Fruit fly (Drosophila melanogaster): Measurements from ENCODE around the gene HGTX.

The HGTX gene

dm6 chr3L:14625568-14625996, 26.2 kb upstream of the HGTX start:
- TF ChIP-seq CG9948 (tag; optimal IDR thresholded peaks at IDR 0.05) (no peak), Ets98B (GFP tag; IDR thresholded peaks at IDR 0.05) (no peak), CG8301 (tag; optimal IDR thresholded peaks at IDR 0.05) (no peak), CG12605 (GFP tag; IDR thresholded peaks at IDR 0.05) (no peak), CG10348 (GFP tag; IDR thresholded peaks at IDR 0.05) (no peak), fd96Ca (GFP tag; IDR thresholded peaks at IDR 0.05) (no peak), CG4496 (GFP tag; IDR thresholded peaks at IDR 0.05) (no peak), rn (GFP tag; IDR thresholded peaks at IDR 0.05) (no peak), EcR (GFP tag; optimal IDR thresholded peaks at IDR 0.05) (no peak), Snoo (tag; optimal IDR thresholded peaks at IDR 0.05) (no peak)

- no peak for TF ChIP-seq CG8159 (tag; optimal IDR thresholded peaks at IDR 0.05)
- peak; percentile 28 for TF ChIP-seq CG34367 (tag; optimal IDR thresholded peaks at IDR 0.05)
- TF ChIP-seq CG4496 (GFP tag; IDR thresholded peaks at IDR 0.05) = peak; percentile 73
- peak; percentile 42; the same call in 1 of the 2 replicates for TF ChIP-seq CG12605 (GFP tag; IDR thresholded peaks at IDR 0.05)
- TF ChIP-seq EcR (GFP tag; optimal IDR thresholded peaks at IDR 0.05) = peak; percentile 98
- TF ChIP-seq CG8301 (tag; optimal IDR thresholded peaks at IDR 0.05) = peak; percentile 5
- TF ChIP-seq Pif1A (GFP tag; optimal IDR thresholded peaks at IDR 0.05) = no peak
- peak; percentile 42 for TF ChIP-seq CG14655 (GFP tag; optimal IDR thresholded peaks at IDR 0.05)
- peak; percentile 52 for TF ChIP-seq gl (tag; optimal IDR thresholded peaks at IDR 0.05)
- no peak for TF ChIP-seq CG13204 (GFP tag; optimal IDR thresholded peaks at IDR 0.05)
- TF ChIP-seq rn (GFP tag; IDR thresholded peaks at IDR 0.05) = no peak
- TF ChIP-seq Ets98B (GFP tag; IDR thresholded peaks at IDR 0.05) = peak; percentile 73
- no peak for TF ChIP-seq CG10348 (GFP tag; IDR thresholded peaks at IDR 0.05)
- TF ChIP-seq CG32121 (GFP tag; IDR thresholded peaks at IDR 0.05) = peak; percentile 62
Measured at dm6 chr3L:14624425-14625309, 25.3 kb upstream of the HGTX start.

- TF ChIP-seq EcR (GFP tag; optimal IDR thresholded peaks at IDR 0.05) (peak; percentile 41), D1 (tag; optimal IDR thresholded peaks at IDR 0.05) (peak; percentile 78), CG34367 (tag; optimal IDR thresholded peaks at IDR 0.05) (no peak), CG8159 (tag; optimal IDR thresholded peaks at IDR 0.05) (peak; percentile 24), Pif1B (GFP tag; optimal IDR thresholded peaks at IDR 0.05) (peak; percentile 55), CG12605 (GFP tag; IDR thresholded peaks at IDR 0.05) (no peak), Snoo (tag; optimal IDR thresholded peaks at IDR 0.05) (no peak), fd96Ca (GFP tag; IDR thresholded peaks at IDR 0.05) (no peak; the same call in 2 of the 3 replicates), CG17806 (tag; optimal IDR thresholded peaks at IDR 0.05) (no peak), CG9948 (tag; optimal IDR thresholded peaks at IDR 0.05) (no peak), Pif1A (GFP tag; optimal IDR thresholded peaks at IDR 0.05) (peak; percentile 78), CG14655 (GFP tag; optimal IDR thresholded peaks at IDR 0.05) (peak; percentile 11), CG10348 (GFP tag; IDR thresholded peaks at IDR 0.05) (no peak), gl (tag; optimal IDR thresholded peaks at IDR 0.05) (no peak), rn (GFP tag; IDR thresholded peaks at IDR 0.05) (no peak; the same call in 1 of the 2 replicates), Ets98B (GFP tag; IDR thresholded peaks at IDR 0.05) (peak; percentile 60; the same call in 1 of the 2 replicates), CG4496 (GFP tag; IDR thresholded peaks at IDR 0.05) (peak; percentile 86), CG8301 (tag; optimal IDR thresholded peaks at IDR 0.05) (peak; percentile 19), CG13204 (GFP tag; optimal IDR thresholded peaks at IDR 0.05) (no peak), CG15710 (tag; optimal IDR thresholded peaks at IDR 0.05) (no peak), CG32121 (GFP tag; IDR thresholded peaks at IDR 0.05) (no peak)
Measured at dm6 chr3L:14622457-14622899, 23.1 kb upstream of the HGTX start, which contains the start of gene CG9628. Gene CG9628, plus strand, starts transcription at chr3L:14622796.

- no peak for TF ChIP-seq CG8159 (tag; optimal IDR thresholded peaks at IDR 0.05)
- TF ChIP-seq D1 (tag; optimal IDR thresholded peaks at IDR 0.05) = peak; percentile 72
Measured at dm6 chr3L:14621464-14621863, 22.1 kb upstream of the HGTX start.

dm6 chr3L:14618942-14619341, 19.6 kb upstream of the HGTX start:
- TF ChIP-seq Snoo (tag; optimal IDR thresholded peaks at IDR 0.05) = no peak
- no peak for TF ChIP-seq D1 (tag; optimal IDR thresholded peaks at IDR 0.05)
- TF ChIP-seq CG32121 (GFP tag; IDR thresholded peaks at IDR 0.05) = no peak
- no peak for TF ChIP-seq CG17806 (tag; optimal IDR thresholded peaks at IDR 0.05)
- TF ChIP-seq EcR (GFP tag; optimal IDR thresholded peaks at IDR 0.05) = no peak
- TF ChIP-seq CG10348 (GFP tag; IDR thresholded peaks at IDR 0.05) = no peak
- no peak for TF ChIP-seq CG8159 (tag; optimal IDR thresholded peaks at IDR 0.05)
- TF ChIP-seq fd96Ca (GFP tag; IDR thresholded peaks at IDR 0.05) = no peak
- no peak for TF ChIP-seq rn (GFP tag; IDR thresholded peaks at IDR 0.05)

- TF ChIP-seq Pif1A (GFP tag; optimal IDR thresholded peaks at IDR 0.05) = no peak
- TF ChIP-seq D1 (tag; optimal IDR thresholded peaks at IDR 0.05) = no peak
- TF ChIP-seq gl (tag; optimal IDR thresholded peaks at IDR 0.05) = no peak
- no peak for TF ChIP-seq CG32121 (GFP tag; IDR thresholded peaks at IDR 0.05)
- no peak for TF ChIP-seq Snoo (tag; optimal IDR thresholded peaks at IDR 0.05)
- no peak for TF ChIP-seq CG10348 (GFP tag; IDR thresholded peaks at IDR 0.05)
- TF ChIP-seq fd96Ca (GFP tag; IDR thresholded peaks at IDR 0.05) = no peak
- TF ChIP-seq CG15710 (tag; optimal IDR thresholded peaks at IDR 0.05) = no peak
- no peak for TF ChIP-seq Pif1B (GFP tag; optimal IDR thresholded peaks at IDR 0.05)
- no peak for TF ChIP-seq CG13204 (GFP tag; optimal IDR thresholded peaks at IDR 0.05)
- TF ChIP-seq EcR (GFP tag; optimal IDR thresholded peaks at IDR 0.05) = no peak
- TF ChIP-seq CG14655 (GFP tag; optimal IDR thresholded peaks at IDR 0.05) = no peak
- TF ChIP-seq CG12605 (GFP tag; IDR thresholded peaks at IDR 0.05) = no peak
- no peak for TF ChIP-seq CG9948 (tag; optimal IDR thresholded peaks at IDR 0.05)
- no peak for TF ChIP-seq CG34367 (tag; optimal IDR thresholded peaks at IDR 0.05)
- TF ChIP-seq CG8301 (tag; optimal IDR thresholded peaks at IDR 0.05) = no peak
- TF ChIP-seq Ets98B (GFP tag; IDR thresholded peaks at IDR 0.05) = no peak
- no peak for TF ChIP-seq rn (GFP tag; IDR thresholded peaks at IDR 0.05)
Measured at dm6 chr3L:14618424-14618823, 19.1 kb upstream of the HGTX start.
